Worm (Caenorhabditis elegans): ENCODE results near the gene Y45F10C.6.

Y45F10C.6 gene

DNA sequence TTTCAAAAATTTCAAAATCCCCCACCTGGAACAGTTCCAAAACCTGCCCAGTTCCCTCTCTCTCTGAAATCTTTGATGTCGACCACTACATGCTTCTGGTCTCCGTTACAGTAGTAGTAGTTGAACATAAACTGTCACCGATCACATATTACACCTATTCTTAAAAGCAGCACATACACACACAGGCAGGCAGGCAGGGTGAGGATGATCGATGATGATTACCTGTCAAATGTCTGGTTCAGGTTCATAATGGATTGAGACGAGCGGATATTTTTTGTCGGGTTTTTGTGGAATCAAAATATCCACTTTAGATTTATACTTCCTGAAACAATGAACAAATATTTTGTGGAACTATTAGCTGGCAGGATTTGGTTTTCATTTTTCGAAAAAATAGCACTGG is 41.9 kb downstream of the Y45F10C.6 start:
- no peak for TF ChIP-seq ama-1 (optimal IDR thresholded peaks at IDR 0.05)
- no peak for TF ChIP-seq ztf-7 (tag; optimal IDR thresholded peaks at IDR 0.05)
- no peak for TF ChIP-seq lin-29 (GFP tag; IDR thresholded peaks at IDR 0.05)

DNA sequence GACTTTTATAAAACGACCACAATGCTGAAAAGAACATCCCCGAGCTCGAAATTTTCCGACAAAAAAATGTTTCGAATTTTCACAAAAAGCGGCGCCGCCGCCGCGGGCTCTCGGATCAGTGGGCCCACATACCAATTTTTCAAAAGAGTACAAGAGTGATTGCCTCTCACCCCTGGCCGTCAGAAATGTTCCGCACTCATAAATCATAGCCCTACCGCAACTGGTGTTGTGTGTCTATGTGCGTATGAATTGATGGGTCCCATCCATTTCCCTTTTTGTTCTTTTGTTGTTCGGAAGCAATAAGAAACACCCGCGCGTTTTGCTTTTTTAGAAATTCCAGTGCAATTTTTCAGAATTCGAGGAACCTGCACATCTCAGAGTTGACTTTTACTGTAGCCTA is 42.5 kb downstream of the Y45F10C.6 start:
- TF ChIP-seq nhr-41 (GFP tag; IDR thresholded peaks at IDR 0.05), result no peak
- no peak for TF ChIP-seq F49E8.2 (tag; optimal IDR thresholded peaks at IDR 0.05; ENCODE audit: borderline replicate concordance)
- no peak for TF ChIP-seq rbr-2 (tag; optimal IDR thresholded peaks at IDR 0.05)
- TF ChIP-seq ZK546.5 (tag; optimal IDR thresholded peaks at IDR 0.05), result no peak
- TF ChIP-seq tra-1 (GFP tag; IDR thresholded peaks at IDR 0.05), result 0 out of 2 replicates have a peak, but pooled peaks have one; percentile 15
- no peak for TF ChIP-seq nhr-11 (tag; optimal IDR thresholded peaks at IDR 0.05)
- no peak for TF ChIP-seq nhr-48 (tag; optimal IDR thresholded peaks at IDR 0.05)
- TF ChIP-seq ceh-20 (GFP tag; IDR thresholded peaks at IDR 0.05), result peak; percentile 86
- no peak for TF ChIP-seq nhr-25 (tag; optimal IDR thresholded peaks at IDR 0.05; ENCODE audit: borderline replicate concordance, insufficient read depth)
- no peak for TF ChIP-seq lsy-2 (tag; optimal IDR thresholded peaks at IDR 0.05)
- TF ChIP-seq mdl-1 (tag; optimal IDR thresholded peaks at IDR 0.05), result no peak
- peak; percentile 27; the same call in 1 of the 2 replicates for TF ChIP-seq vab-7 (GFP tag; IDR thresholded peaks at IDR 0.05)
- TF ChIP-seq attf-4 (tag; optimal IDR thresholded peaks at IDR 0.05), result no peak
- no peak for TF ChIP-seq mep-1 (tag; optimal IDR thresholded peaks at IDR 0.05)
- TF ChIP-seq nhr-42 (GFP tag; IDR thresholded peaks at IDR 0.05), result no peak
- TF ChIP-seq snpc-4 (tag; optimal IDR thresholded peaks at IDR 0.05), result no peak
- no peak for TF ChIP-seq egl-43 (GFP tag; IDR thresholded peaks at IDR 0.05)
- TF ChIP-seq duxl-1 (tag; optimal IDR thresholded peaks at IDR 0.05; ENCODE audit: poor library complexity), result no peak
- no peak for TF ChIP-seq pqm-1 (tag; optimal IDR thresholded peaks at IDR 0.05)
- TF ChIP-seq unc-62 (GFP tag; optimal IDR thresholded peaks at IDR 0.05 in 1 of 2), result peak in 1 of 2 experiments; percentile 97
- TF ChIP-seq unc-62 (tag; optimal IDR thresholded peaks at IDR 0.05), result peak; percentile 17
- no peak for TF ChIP-seq R02D3.7 (tag; optimal IDR thresholded peaks at IDR 0.05)
- TF ChIP-seq zag-1 (tag; optimal IDR thresholded peaks at IDR 0.05), result no peak
- no peak for TF ChIP-seq snpc-1.2 (GFP tag; IDR thresholded peaks at IDR 0.05)
- no peak for TF ChIP-seq F10B5.3 (tag; optimal IDR thresholded peaks at IDR 0.05)
- no peak for TF ChIP-seq php-3 (GFP tag; IDR thresholded peaks at IDR 0.05)
- no peak for TF ChIP-seq mxl-2 (GFP tag; conservative IDR thresholded peaks at IDR 0.05)
- no peak for TF ChIP-seq nhr-10 (tag; optimal IDR thresholded peaks at IDR 0.05)
- no peak for TF ChIP-seq Y75B8A.6 (GFP tag; IDR thresholded peaks at IDR 0.05)
- no peak for TF ChIP-seq T26A8.4 (GFP tag; IDR thresholded peaks at IDR 0.05)
- no peak for TF ChIP-seq F37D6.2 (tag; optimal IDR thresholded peaks at IDR 0.05)
- TF ChIP-seq saeg-2 (GFP tag; IDR thresholded peaks at IDR 0.05), result no peak
- TF ChIP-seq cey-2 (tag; optimal IDR thresholded peaks at IDR 0.05; ENCODE audit: borderline replicate concordance, insufficient read depth), result no peak

DNA sequence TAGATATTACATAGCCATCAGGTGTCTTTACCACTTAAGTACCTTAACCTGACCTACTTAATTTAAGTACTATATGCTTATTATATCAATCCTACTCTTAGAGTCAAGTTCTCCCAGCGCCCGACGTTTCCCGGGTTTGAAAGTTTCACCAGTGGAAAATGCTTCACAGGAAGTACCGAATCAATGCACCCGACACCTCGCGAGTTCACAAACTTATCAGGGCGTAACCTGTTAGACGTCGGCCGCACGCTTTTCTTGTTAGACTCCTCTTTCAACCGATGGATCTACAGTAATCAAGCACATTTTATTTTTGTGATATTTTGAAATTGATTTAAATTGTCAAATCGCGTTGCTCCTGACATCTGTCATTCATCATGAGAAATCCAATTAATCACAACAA is 43.2 kb downstream of the Y45F10C.6 start:
- no peak for TF ChIP-seq rbr-2 (tag; optimal IDR thresholded peaks at IDR 0.05)
- no peak for TF ChIP-seq F26F4.8 (GFP tag; conservative IDR thresholded peaks at IDR 0.05)
- no peak for TF ChIP-seq vab-7 (GFP tag; IDR thresholded peaks at IDR 0.05)
- no peak for TF ChIP-seq ceh-44 (GFP tag; IDR thresholded peaks at IDR 0.05)
- no peak for TF ChIP-seq mxl-3 (GFP tag; optimal IDR thresholded peaks at IDR 0.05)
- no peak for TF ChIP-seq snpc-4 (tag; optimal IDR thresholded peaks at IDR 0.05)
- no peak for TF ChIP-seq lin-13 (GFP tag; optimal IDR thresholded peaks at IDR 0.05)
- no peak for TF ChIP-seq gei-8 (GFP tag; optimal IDR thresholded peaks at IDR 0.05)
- no peak for TF ChIP-seq nhr-48 (tag; optimal IDR thresholded peaks at IDR 0.05)

Measured in whole organism, L4 larva.